Fruit fly (Drosophila melanogaster) whole organism, embryonic: Measurements from ENCODE around the gene CG10418.

ENCODE experiments used
- Atf3 ChIP-seq: fragments of 200-800 bp; sonication (Bioruptor generic); optimal IDR thresholded peaks from 3 replicates; lab custom pipeline; 2016; ENCODE audit warnings: missing biosample characterization, missing genetic modification characterization
- Awh ChIP-seq: fragments of 200-800 bp; sonication (Bioruptor generic); IDR thresholded peaks from 2 replicates; pipeline ENCODE4, ENCODE4 v1.3.6; 2022; ENCODE audit warnings: missing biosample characterization, missing genetic modification characterization
- Blimp-1 ChIP-seq: fragments of 200-800 bp; sonication (Bioruptor generic); optimal IDR thresholded peaks from 3 replicates; lab custom pipeline; 2018; ENCODE audit warnings: missing biosample characterization, missing genetic modification characterization, mild to moderate bottlenecking, moderate library complexity, missing genetic modification reagents
- CG10267 ChIP-seq: fragments of 200-800 bp; sonication (Bioruptor generic); optimal IDR thresholded peaks from 2 replicates; lab custom pipeline; 2018; ENCODE audit warnings: missing biosample characterization, mild to moderate bottlenecking, missing genetic modification characterization, moderate library complexity
- CG10274 ChIP-seq: fragments of 200-800 bp; sonication (Bioruptor generic); optimal IDR thresholded peaks from 3 replicates; lab custom pipeline; 2017; ENCODE audit warnings: missing biosample characterization, mild to moderate bottlenecking, missing genetic modification characterization
- CG12071 ChIP-seq: fragments of 200-800 bp; sonication (Bioruptor generic); optimal IDR thresholded peaks from 3 replicates; lab custom pipeline; 2018; ENCODE audit warnings: missing biosample characterization, mild to moderate bottlenecking, missing genetic modification characterization
- CG13287 ChIP-seq: fragments of 200-800 bp; sonication (Bioruptor generic); IDR thresholded peaks from 2 replicates; pipeline ENCODE4 v1.3.6; 2022; ENCODE audit warnings: missing biosample characterization, missing genetic modification characterization; ENCODE audit not compliant: partially characterized antibody
- CG14710 ChIP-seq: fragments of 200-800 bp; sonication (Bioruptor generic); optimal IDR thresholded peaks from 3 replicates; lab custom pipeline; 2019; ENCODE audit warnings: missing biosample characterization, mild to moderate bottlenecking, missing genetic modification characterization, moderate library complexity
- CG1529 ChIP-seq: fragments of 200-800 bp; sonication (Bioruptor generic); optimal IDR thresholded peaks from 3 replicates; lab custom pipeline; 2018; ENCODE audit warnings: missing biosample characterization, missing genetic modification characterization
- CG16813 ChIP-seq: fragments of 200-800 bp; sonication (Bioruptor generic); IDR thresholded peaks from 3 replicates; pipeline ENCODE4 v1.3.6; 2022; ENCODE audit warnings: missing biosample characterization, missing genetic modification characterization; ENCODE audit not compliant: partially characterized antibody
- CG32532 ChIP-seq: fragments of 200-800 bp; sonication (Bioruptor generic); IDR thresholded peaks from 2 replicates; pipeline ENCODE4 v1.3.6; 2022; ENCODE audit warnings: missing biosample characterization, missing genetic modification characterization
- CG3726 ChIP-seq: fragments of 200-800 bp; sonication (Bioruptor generic); IDR thresholded peaks from 3 replicates; pipeline ENCODE4, ENCODE4 v1.3.6; 2022; ENCODE audit warnings: missing biosample characterization, missing genetic modification characterization
- CG4282 ChIP-seq: fragments of 200-800 bp; sonication (Bioruptor generic); optimal IDR thresholded peaks from 2 replicates; lab custom pipeline; 2016; ENCODE audit warnings: missing biosample characterization, missing genetic modification characterization
- CG4360 ChIP-seq: fragments of 200-800 bp; sonication (Bioruptor generic); IDR thresholded peaks from 2 replicates; pipeline ENCODE4 v1.3.6; 2022; ENCODE audit warnings: missing biosample characterization, missing genetic modification characterization
- CG43689 ChIP-seq: fragments of 200-800 bp; sonication (Bioruptor generic); IDR thresholded peaks from 2 replicates; pipeline ENCODE4 v1.3.6; 2022; ENCODE audit warnings: missing biosample characterization, missing genetic modification characterization
- CG4820 ChIP-seq: fragments of 200-800 bp; sonication (Bioruptor generic); optimal IDR thresholded peaks from 3 replicates; lab custom pipeline; 2016; ENCODE audit warnings: missing biosample characterization, missing genetic modification characterization
- CG6175 ChIP-seq: fragments of 200-800 bp; sonication (Bioruptor generic); IDR thresholded peaks from 3 replicates; pipeline ENCODE4 v1.3.6; 2022; ENCODE audit warnings: missing biosample characterization, missing genetic modification characterization
- CG6854 ChIP-seq: fragments of 200-800 bp; sonication (Bioruptor generic); optimal IDR thresholded peaks from 3 replicates; lab custom pipeline; 2017; ENCODE audit warnings: missing biosample characterization, mild to moderate bottlenecking, missing genetic modification characterization
- CG7357 ChIP-seq: fragments of 200-800 bp; sonication (Bioruptor generic); IDR thresholded peaks from 3 replicates; pipeline ENCODE4 v1.3.6; 2022; ENCODE audit warnings: missing biosample characterization, missing genetic modification characterization
- CG7556 ChIP-seq: fragments of 200-800 bp; sonication (Bioruptor generic); optimal IDR thresholded peaks from 2 replicates; lab custom pipeline; 2017; ENCODE audit warnings: missing biosample characterization, mild to moderate bottlenecking, missing genetic modification characterization
- CG7786 ChIP-seq: fragments of 200-800 bp; sonication (Bioruptor generic); optimal IDR thresholded peaks from 2 replicates; lab custom pipeline; 2016; ENCODE audit warnings: missing biosample characterization, missing genetic modification characterization
- CG9727 ChIP-seq: fragments of 200-800 bp; sonication (Bioruptor generic); optimal IDR thresholded peaks from 3 replicates; lab custom pipeline; 2017; ENCODE audit warnings: missing biosample characterization, mild to moderate bottlenecking, missing genetic modification characterization
- CG9817 ChIP-seq: fragments of 200-800 bp; sonication (Bioruptor generic); optimal IDR thresholded peaks from 2 replicates; lab custom pipeline; 2018; ENCODE audit warnings: missing biosample characterization, mild to moderate bottlenecking, missing genetic modification characterization, moderate library complexity
- CG9932 ChIP-seq: fragments of 200-800 bp; sonication (Bioruptor generic); IDR thresholded peaks from 2 replicates; pipeline ENCODE4 v1.3.6; 2022; ENCODE audit warnings: missing biosample characterization, missing genetic modification characterization
- Elba2 ChIP-seq: fragments of 200-800 bp; sonication (Bioruptor generic); optimal IDR thresholded peaks from 3 replicates; lab custom pipeline; 2016; ENCODE audit warnings: missing biosample characterization, missing genetic modification characterization
- HHEX ChIP-seq: fragments of 200-800 bp; sonication (Bioruptor generic); optimal IDR thresholded peaks from 3 replicates; lab custom pipeline; 2017; ENCODE audit warnings: missing biosample characterization, mild to moderate bottlenecking, missing genetic modification characterization, missing genetic modification reagents
- Hr51 ChIP-seq, 2 experiments: fragments of 200-800 bp; sonication (Bioruptor generic); optimal IDR thresholded peaks; 2 replicates in 1 of 2; 3 replicates in 1 of 2; lab custom pipeline; 2016 to 2018; ENCODE audit warnings: missing biosample characterization in 2 of 2, missing genetic modification characterization in 2 of 2, mild to moderate bottlenecking in 1 of 2, moderate library complexity in 1 of 2
- Jarid2 ChIP-seq: fragments of 200-800 bp; sonication (Bioruptor generic); optimal IDR thresholded peaks from 3 replicates; lab custom pipeline; 2017; ENCODE audit warnings: mild to moderate bottlenecking, missing biosample characterization, missing genetic modification reagents, missing genetic modification characterization
- MBD-R2 ChIP-seq: fragments of 200-800 bp; sonication (Bioruptor generic); IDR thresholded peaks from 2 replicates; pipeline ENCODE4 v1.3.6; 2022; ENCODE audit warnings: missing biosample characterization, missing genetic modification characterization
- Myb ChIP-seq: fragments of 200-800 bp; sonication (Bioruptor generic); optimal IDR thresholded peaks from 2 replicates; lab custom pipeline; 2016; ENCODE audit warnings: missing biosample characterization, missing genetic modification characterization
- Nf-YC ChIP-seq: fragments of 200-800 bp; optimal IDR thresholded peaks from 3 replicates; lab custom pipeline; 2019; ENCODE audit warnings: missing biosample characterization, mild to moderate bottlenecking, missing genetic modification characterization, moderate library complexity
- Oli ChIP-seq: fragments of 200-800 bp; sonication (Bioruptor generic); optimal IDR thresholded peaks from 2 replicates; lab custom pipeline; 2018; ENCODE audit warnings: missing biosample characterization, mild to moderate bottlenecking, missing genetic modification characterization, moderate library complexity
- Ravus ChIP-seq: fragments of 200-800 bp; sonication (Bioruptor generic); IDR thresholded peaks from 2 replicates; pipeline ENCODE4 v1.3.6; 2022; ENCODE audit warnings: missing biosample characterization, missing genetic modification characterization
- Ssrp ChIP-seq: fragments of 200-800 bp; sonication (Bioruptor generic); optimal IDR thresholded peaks from 2 replicates; lab custom pipeline; 2018; ENCODE audit warnings: missing biosample characterization, mild to moderate bottlenecking, missing genetic modification characterization, moderate library complexity
- Vsx1 ChIP-seq: fragments of 200-800 bp; sonication (Bioruptor generic); optimal IDR thresholded peaks from 2 replicates; lab custom pipeline; 2017; ENCODE audit warnings: missing biosample characterization, mild to moderate bottlenecking, missing genetic modification characterization, missing genetic modification reagents
- bab2 ChIP-seq: fragments of 200-800 bp; sonication (Bioruptor generic); optimal IDR thresholded peaks from 2 replicates; lab custom pipeline; 2016; ENCODE audit warnings: missing biosample characterization, missing genetic modification characterization
- btn ChIP-seq: fragments of 200-800 bp; sonication (Bioruptor generic); optimal IDR thresholded peaks from 2 replicates; lab custom pipeline; 2016; ENCODE audit warnings: missing biosample characterization, missing genetic modification characterization
- chinmo ChIP-seq: fragments of 200-800 bp; sonication (Bioruptor generic); IDR thresholded peaks from 4 replicates; pipeline ENCODE4 v1.3.6; 2022; ENCODE audit warnings: missing biosample characterization, missing genetic modification characterization; ENCODE audit not compliant: partially characterized antibody
- cwo ChIP-seq: fragments of 200-800 bp; sonication (Bioruptor generic); optimal IDR thresholded peaks from 3 replicates; lab custom pipeline; 2017; ENCODE audit warnings: missing biosample characterization, missing genetic modification characterization, mild to moderate bottlenecking, moderate library complexity, missing genetic modification reagents
- danr ChIP-seq: fragments of 200-800 bp; sonication (Bioruptor generic); IDR thresholded peaks from 2 replicates; pipeline ENCODE4 v1.3.6; 2022; ENCODE audit warnings: missing biosample characterization, missing genetic modification characterization
- fru ChIP-seq: fragments of >200 bp; optimal IDR thresholded peaks from 2 replicates; lab custom pipeline; 2017
- gem ChIP-seq: fragments of 200-800 bp; sonication (Bioruptor generic); optimal IDR thresholded peaks from 2 replicates; lab custom pipeline; 2019; ENCODE audit warnings: missing biosample characterization, mild to moderate bottlenecking, missing genetic modification characterization, moderate library complexity
- insv ChIP-seq, 2 experiments: fragments of 200-800 bp; sonication (Bioruptor generic); optimal IDR thresholded peaks; 3 replicates each; lab custom pipeline; 2016 to 2018; ENCODE audit warnings: missing biosample characterization in 2 of 2, missing genetic modification characterization in 2 of 2
- knrl ChIP-seq: fragments of 200-800 bp; sonication (Bioruptor generic); IDR thresholded peaks from 3 replicates; pipeline ENCODE4 v1.3.6; 2022; ENCODE audit warnings: missing biosample characterization, missing genetic modification characterization; ENCODE audit not compliant: partially characterized antibody
- pfk ChIP-seq: fragments of 200-800 bp; sonication (Bioruptor generic); optimal IDR thresholded peaks from 2 replicates; lab custom pipeline; 2018; ENCODE audit warnings: missing biosample characterization, mild to moderate bottlenecking, missing genetic modification characterization, moderate library complexity
- phol ChIP-seq: fragments of 200-800 bp; sonication (Bioruptor generic); optimal IDR thresholded peaks from 3 replicates; lab custom pipeline; 2018; ENCODE audit warnings: missing biosample characterization, mild to moderate bottlenecking, missing genetic modification characterization, moderate library complexity
- pita ChIP-seq: fragments of 200-800 bp; sonication (Bioruptor generic); optimal IDR thresholded peaks from 2 replicates; lab custom pipeline; 2017; ENCODE audit warnings: missing biosample characterization, mild to moderate bottlenecking, missing genetic modification characterization
- stwl ChIP-seq: fragments of 200-800 bp; sonication (Bioruptor generic); optimal IDR thresholded peaks from 3 replicates; lab custom pipeline; 2018; ENCODE audit warnings: missing biosample characterization, mild to moderate bottlenecking, missing genetic modification characterization, moderate library complexity
- tio ChIP-seq: fragments of 200-800 bp; sonication (Bioruptor generic); optimal IDR thresholded peaks from 2 replicates; lab custom pipeline; 2017; ENCODE audit warnings: missing biosample characterization, missing genetic modification characterization, inconsistent platforms
- trem ChIP-seq: fragments of 200-800 bp; optimal IDR thresholded peaks from 3 replicates; lab custom pipeline; 2019; ENCODE audit warnings: missing biosample characterization, mild to moderate bottlenecking, missing genetic modification characterization, moderate library complexity
- vvl ChIP-seq: fragments of 200-800 bp; sonication (Bioruptor generic); IDR thresholded peaks from 2 replicates; pipeline ENCODE4 v1.3.6; 2022; ENCODE audit warnings: missing biosample characterization, missing genetic modification characterization

Gene CG10418

dm6 chr3L:12336339-12336738 is at the start of gene CG10418 (continued):
- no peak for TF ChIP-seq Ravus (GFP tag; lab: Robert Waterston, UW)
- TF ChIP-seq btn (GFP tag; lab: Kevin White, UChicago): no peak
- TF ChIP-seq bab2 (GFP tag; lab: Kevin White, UChicago): peak; percentile 30
- no peak for TF ChIP-seq CG6854
- TF ChIP-seq CG32532 (GFP tag; lab: Robert Waterston, UW): peak; percentile 26; the same call in 1 of the 2 replicates
- peak; percentile 87 for TF ChIP-seq knrl
- peak; percentile 47 for TF ChIP-seq Nf-YC
- TF ChIP-seq CG7357 (GFP tag; lab: Robert Waterston, UW): no peak
- peak; percentile 77 for TF ChIP-seq Elba2
- TF ChIP-seq phol: peak; percentile 79
- peak; percentile 10 for TF ChIP-seq Myb
- TF ChIP-seq CG7786: peak; percentile 22
- peak; percentile 59 for TF ChIP-seq CG10267
- no peak for TF ChIP-seq CG43689 (GFP tag; lab: Robert Waterston, UW)
- TF ChIP-seq HHEX (GFP tag; lab: Kevin White, UChicago): no peak
- TF ChIP-seq CG7556: no peak
- TF ChIP-seq trem (tag; lab: Kevin White, UChicago): peak; percentile 87
- no peak for TF ChIP-seq CG6175
- no peak for TF ChIP-seq Blimp-1 (GFP tag; lab: Kevin White, UChicago)
- no peak for TF ChIP-seq insv (GFP tag; optimal IDR thresholded peaks at IDR 0.05; lab: Kevin White, UChicago)
- no peak for TF ChIP-seq Awh
- TF ChIP-seq Vsx1 (GFP tag; lab: Kevin White, UChicago): no peak
- no peak for TF ChIP-seq CG12071 (GFP tag; lab: Kevin White, UChicago)
- no peak for TF ChIP-seq CG4360 (GFP tag; lab: Robert Waterston, UW)
- no peak for TF ChIP-seq pfk (GFP tag; lab: Kevin White, UChicago)
- TF ChIP-seq Oli (tag; lab: Kevin White, UChicago): no peak
- peak; percentile 81 for TF ChIP-seq CG14710
- TF ChIP-seq CG4820 (GFP tag; lab: Kevin White, UChicago): peak; percentile 3
- no peak for TF ChIP-seq CG9727 (GFP tag; lab: Kevin White, UChicago)
- TF ChIP-seq pita: no peak
- peak; percentile 59 for TF ChIP-seq CG9932
- TF ChIP-seq stwl (tag; lab: Kevin White, UChicago): peak; percentile 58
- no peak for TF ChIP-seq CG3726 (GFP tag; lab: Robert Waterston, UW)
- TF ChIP-seq vvl (GFP tag; lab: Robert Waterston, UW): peak; percentile 32
- peak; percentile 52 for TF ChIP-seq MBD-R2 (GFP tag; lab: Robert Waterston, UW)
- TF ChIP-seq tio: peak; percentile 30
- no peak for TF ChIP-seq chinmo
- no peak for TF ChIP-seq danr (GFP tag; lab: Robert Waterston, UW)
- TF ChIP-seq Hr51 (GFP tag; optimal IDR thresholded peaks at IDR 0.05; lab: Kevin White, UChicago): peak; percentile 24 to 29
- no peak for TF ChIP-seq Jarid2 (GFP tag; lab: Kevin White, UChicago)
- no peak for TF ChIP-seq cwo (GFP tag; lab: Kevin White, UChicago)
- TF ChIP-seq fru: no peak
- peak; percentile 50 for TF ChIP-seq gem (tag; lab: Kevin White, UChicago)
- no peak for TF ChIP-seq CG10274 (GFP tag; lab: Kevin White, UChicago)
- peak; percentile 50 for TF ChIP-seq Ssrp (tag; lab: Kevin White, UChicago)
- peak; percentile 85 for TF ChIP-seq CG16813 (GFP tag; lab: Robert Waterston, UW)
- TF ChIP-seq CG13287 (GFP tag; lab: Robert Waterston, UW): peak; percentile 84
- TF ChIP-seq CG1529 (GFP tag; lab: Kevin White, UChicago): no peak
- no peak for TF ChIP-seq CG4282
- no peak for TF ChIP-seq Atf3 (GFP tag; lab: Kevin White, UChicago)
- peak; percentile 33 for TF ChIP-seq CG9817 (tag; lab: Kevin White, UChicago)
